Worm (Caenorhabditis elegans): ENCODE data around the gene ZC513.3.

The ZC513.3 gene

DNA sequence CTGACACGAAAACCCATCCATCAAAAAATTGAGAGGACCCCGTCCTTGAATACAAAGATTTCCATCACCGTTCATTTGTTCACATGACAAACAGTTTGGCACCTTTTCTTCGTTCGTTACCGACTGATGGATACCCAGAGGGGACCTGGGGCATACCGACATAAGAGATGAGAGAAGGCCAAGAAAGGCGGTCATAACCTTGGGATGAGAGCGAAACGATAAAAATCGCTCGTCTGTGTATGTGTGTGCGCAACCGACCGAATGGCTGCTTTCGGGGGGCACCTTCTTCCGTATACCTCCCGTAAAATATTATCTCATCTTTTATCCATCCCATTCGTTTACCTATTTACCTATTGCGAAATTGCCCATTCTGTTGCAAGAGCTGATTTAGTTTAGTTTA is 1.8 kb upstream of the ZC513.3 start:
- TF ChIP-seq W03F9.2 (tag; optimal IDR thresholded peaks at IDR 0.05) (no peak), dao-5 (tag; optimal IDR thresholded peaks at IDR 0.05) (no peak), him-1 (tag; optimal IDR thresholded peaks at IDR 0.05) (no peak)

DNA sequence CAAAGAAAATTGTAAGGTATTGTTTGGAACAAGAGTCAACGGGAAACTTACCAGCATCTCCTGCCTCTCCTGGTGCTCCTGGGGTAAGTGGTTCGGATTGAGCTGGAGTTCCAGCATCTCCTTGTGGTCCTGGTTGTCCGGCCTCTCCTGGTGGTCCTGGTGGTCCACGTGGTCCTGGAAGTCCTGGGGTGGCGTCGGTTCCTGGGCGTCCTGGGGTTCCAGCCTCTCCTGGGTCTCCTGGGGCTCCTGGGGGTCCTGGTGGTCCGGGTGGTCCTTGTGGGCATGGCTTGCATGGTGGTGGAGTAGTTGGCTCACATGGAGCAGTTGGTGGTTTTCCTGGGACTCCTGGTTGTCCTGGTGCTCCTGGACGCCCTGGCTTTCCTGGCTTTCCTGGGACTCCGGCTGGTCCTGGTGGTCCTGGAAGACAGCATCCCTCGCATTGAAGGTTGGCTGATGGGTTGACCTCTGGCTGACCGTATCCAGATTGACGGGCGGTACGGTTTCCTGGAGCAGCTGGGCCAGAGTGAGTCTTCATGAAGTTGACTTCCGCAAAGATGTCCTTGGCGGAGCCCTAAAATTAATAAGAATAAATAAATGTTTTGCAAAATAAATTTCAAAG is 3.4 kb downstream of the ZC513.3 start:
- TF ChIP-seq him-1 (tag; optimal IDR thresholded peaks at IDR 0.05) (no peak), W03F9.2 (tag; optimal IDR thresholded peaks at IDR 0.05) (no peak), dao-5 (tag; optimal IDR thresholded peaks at IDR 0.05) (no peak)

DNA sequence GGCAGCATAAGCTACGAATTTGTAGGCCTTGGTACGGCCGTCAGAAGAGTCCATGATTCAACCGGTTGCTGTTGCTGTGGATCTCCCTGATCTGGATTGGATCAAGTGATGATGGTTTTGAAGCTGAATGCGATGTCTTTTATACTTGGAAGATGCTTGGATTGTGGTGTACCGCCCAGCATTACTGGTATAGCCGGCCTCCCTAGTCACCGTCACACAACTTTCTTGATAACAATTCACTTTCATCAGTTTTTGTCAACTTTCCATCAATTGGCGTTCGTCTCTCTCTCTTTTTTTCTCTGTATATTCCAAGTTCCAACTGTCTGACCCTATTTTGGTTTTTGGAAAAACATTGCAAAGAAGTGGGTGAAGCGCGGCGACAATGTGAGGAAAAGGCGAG is 4.0 kb downstream of the ZC513.3 start, which contains the start of gene col-43:
TSS of gene col-43 (minus strand) at position 101 of the 400 bp plus-strand sequence.
- no peak for TF ChIP-seq him-1 (tag; optimal IDR thresholded peaks at IDR 0.05)
- TF ChIP-seq W03F9.2 (tag; optimal IDR thresholded peaks at IDR 0.05): no peak
- no peak for TF ChIP-seq dao-5 (tag; optimal IDR thresholded peaks at IDR 0.05)

DNA sequence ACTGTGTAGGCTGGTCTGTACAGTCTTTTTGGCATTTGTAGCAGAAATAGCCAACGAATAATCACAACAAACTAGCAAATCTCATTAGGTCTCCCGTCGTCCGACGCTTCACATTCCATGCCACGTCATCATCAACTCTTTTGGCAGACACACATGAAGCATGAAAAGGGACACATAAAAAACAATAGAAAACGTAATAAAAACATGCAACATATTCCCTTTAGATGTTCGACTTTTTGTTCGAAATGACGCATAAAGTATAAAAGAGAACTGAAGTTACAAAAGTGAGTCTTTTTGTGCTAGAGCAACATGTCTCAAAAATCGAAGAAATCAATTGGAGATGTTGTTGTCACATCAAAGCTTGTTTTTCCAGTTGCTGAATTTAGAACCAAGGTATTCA is 5.0 kb downstream of the ZC513.3 start, which contains the start of gene sth-1:
TSS of gene sth-1 (plus strand) at position 301 of the 400 bp plus-strand sequence.
- TF ChIP-seq dao-5 (tag; optimal IDR thresholded peaks at IDR 0.05) (no peak), W03F9.2 (tag; optimal IDR thresholded peaks at IDR 0.05) (no peak), him-1 (tag; optimal IDR thresholded peaks at IDR 0.05) (no peak)

DNA sequence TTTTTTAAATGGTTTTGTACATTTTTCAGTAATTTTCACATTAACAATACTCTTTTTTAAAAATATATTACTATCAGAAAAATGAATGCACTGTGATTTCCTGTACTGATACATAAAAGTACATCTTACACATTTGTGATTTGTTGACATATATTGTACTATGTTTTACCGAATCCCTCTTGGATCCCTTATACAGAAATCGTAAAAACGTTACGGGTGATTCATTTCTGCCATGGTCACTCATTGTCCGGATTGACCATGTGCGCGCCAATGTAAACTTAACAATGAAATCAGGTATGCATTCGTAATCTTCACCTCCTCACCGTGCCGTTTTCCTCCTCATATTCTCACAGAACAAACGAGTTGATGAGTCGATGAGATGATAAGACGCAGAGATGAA is 7.3 kb downstream of the ZC513.3 start, which contains the start of gene ZC513.2:
TSS of gene ZC513.2 (plus strand) at position 301 of the 400 bp plus-strand sequence.
- TF ChIP-seq W03F9.2 (tag; optimal IDR thresholded peaks at IDR 0.05): no peak
- no peak for TF ChIP-seq dao-5 (tag; optimal IDR thresholded peaks at IDR 0.05)
- TF ChIP-seq him-1 (tag; optimal IDR thresholded peaks at IDR 0.05): no peak

DNA sequence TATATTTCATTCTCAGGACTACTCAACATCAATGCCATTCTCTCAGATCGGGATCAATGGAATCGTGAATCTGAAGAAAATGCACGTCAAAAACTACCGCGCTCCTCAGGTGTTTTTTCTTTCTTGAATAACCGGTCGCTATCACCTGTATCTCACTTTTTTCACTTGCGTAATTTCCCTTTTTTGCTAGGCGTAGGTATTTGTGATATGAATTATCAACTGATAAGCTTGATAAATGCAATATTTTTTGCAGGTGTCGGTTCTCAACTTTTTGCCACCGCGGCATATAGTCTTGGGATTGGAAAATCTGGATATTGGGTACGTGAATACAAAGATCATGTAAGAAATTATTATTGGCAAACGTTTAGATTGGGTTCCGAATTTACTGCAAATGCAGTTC is 8.4 kb downstream of the ZC513.3 start:
- no peak for TF ChIP-seq him-1 (tag; optimal IDR thresholded peaks at IDR 0.05)
- TF ChIP-seq W03F9.2 (tag; optimal IDR thresholded peaks at IDR 0.05): no peak
- TF ChIP-seq dao-5 (tag; optimal IDR thresholded peaks at IDR 0.05): no peak

DNA sequence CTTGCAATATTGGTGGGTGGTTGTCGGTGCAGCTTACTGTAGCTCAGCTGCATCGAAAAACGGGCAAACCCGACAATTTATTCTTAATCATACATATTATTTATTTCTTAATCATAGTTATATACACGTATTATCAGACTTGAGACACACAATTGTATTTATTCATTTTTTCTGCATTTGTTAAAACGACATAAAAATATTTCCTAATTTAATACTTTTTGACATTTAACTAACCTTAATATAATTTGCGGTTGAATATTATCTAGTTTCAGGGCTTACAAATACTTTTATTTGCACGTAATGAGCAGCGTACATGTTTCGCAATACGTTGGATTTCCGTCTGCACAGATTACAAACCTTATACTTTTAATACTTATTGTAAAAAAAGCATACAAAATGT is 11.6 kb downstream of the ZC513.3 start, which contains the start of gene str-138:
TSS of gene str-138 (plus strand) at position 301 of the 400 bp plus-strand sequence.
- TF ChIP-seq him-1 (tag; optimal IDR thresholded peaks at IDR 0.05): no peak
- no peak for TF ChIP-seq dao-5 (tag; optimal IDR thresholded peaks at IDR 0.05)
- no peak for TF ChIP-seq W03F9.2 (tag; optimal IDR thresholded peaks at IDR 0.05)

DNA sequence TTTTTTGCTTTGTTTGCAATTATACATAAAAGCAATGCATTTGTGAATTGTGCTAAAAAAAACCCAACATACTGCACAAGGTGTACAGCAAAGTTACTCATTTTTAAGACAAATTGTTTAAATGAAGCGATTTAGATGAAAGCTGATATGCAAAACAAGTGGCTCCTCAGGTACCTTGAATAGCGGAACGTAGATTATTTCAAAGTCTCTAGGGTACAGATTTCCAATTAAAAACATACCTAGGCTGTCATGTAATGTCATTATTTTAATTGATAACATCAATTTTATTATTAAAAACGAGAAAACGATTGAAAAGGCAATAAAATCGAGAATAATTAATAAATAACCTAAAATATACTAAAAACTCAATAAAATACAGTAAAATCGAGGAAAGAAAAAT is 15.3 kb downstream of the ZC513.3 start, which contains the start of gene str-139:
TSS of gene str-139 (minus strand) at position 101 of the 400 bp plus-strand sequence.
- TF ChIP-seq dao-5 (tag; optimal IDR thresholded peaks at IDR 0.05): no peak

DNA sequence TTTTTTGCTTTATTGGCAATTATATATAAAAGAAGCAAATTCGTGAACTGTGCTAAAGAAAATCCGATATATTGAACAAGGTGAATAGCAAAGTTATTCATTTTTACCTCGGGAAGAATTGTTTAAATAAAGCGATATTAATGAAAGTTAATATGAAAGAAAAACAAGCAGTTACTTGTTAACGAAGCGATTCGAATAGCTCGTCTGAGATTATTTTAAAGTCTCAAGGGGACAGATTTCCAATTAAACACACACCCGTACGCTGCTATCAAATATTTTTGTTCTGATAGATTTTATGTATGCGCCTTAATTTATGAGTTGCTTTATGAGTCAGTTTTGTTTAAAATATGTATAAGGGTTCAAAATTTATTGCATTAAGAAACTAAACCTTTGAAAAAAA is 21.0 kb downstream of the ZC513.3 start, which contains the start of gene str-140:
TSS of gene str-140 (minus strand) at position 101 of the 400 bp plus-strand sequence.
- TF ChIP-seq dao-5 (tag; optimal IDR thresholded peaks at IDR 0.05): no peak
- TF ChIP-seq W03F9.2 (tag; optimal IDR thresholded peaks at IDR 0.05): no peak
- TF ChIP-seq him-1 (tag; optimal IDR thresholded peaks at IDR 0.05): no peak

DNA sequence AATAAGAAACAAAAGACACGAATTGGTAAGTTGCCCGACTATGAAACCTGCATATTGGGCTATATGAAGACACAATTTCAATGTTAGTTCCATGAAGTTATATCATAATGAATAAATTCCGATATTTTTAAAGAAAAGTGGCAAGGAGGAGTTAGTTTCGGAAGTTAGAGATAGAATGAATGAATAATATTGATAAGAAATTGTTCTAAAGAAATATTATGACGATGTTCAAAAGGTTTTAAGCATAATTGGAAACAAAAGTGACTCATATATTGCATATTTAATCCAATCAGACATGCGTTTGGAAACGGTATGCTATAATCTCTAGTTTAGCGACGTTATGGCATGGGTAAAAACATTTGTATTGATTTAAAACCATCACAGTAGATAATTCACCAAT is 22.8 kb downstream of the ZC513.3 start, which contains the start of gene str-143:
TSS of gene str-143 (minus strand) at position 101 of the 400 bp plus-strand sequence.
- no peak for TF ChIP-seq dao-5 (tag; optimal IDR thresholded peaks at IDR 0.05)
- no peak for TF ChIP-seq W03F9.2 (tag; optimal IDR thresholded peaks at IDR 0.05)
- TF ChIP-seq him-1 (tag; optimal IDR thresholded peaks at IDR 0.05): no peak

DNA sequence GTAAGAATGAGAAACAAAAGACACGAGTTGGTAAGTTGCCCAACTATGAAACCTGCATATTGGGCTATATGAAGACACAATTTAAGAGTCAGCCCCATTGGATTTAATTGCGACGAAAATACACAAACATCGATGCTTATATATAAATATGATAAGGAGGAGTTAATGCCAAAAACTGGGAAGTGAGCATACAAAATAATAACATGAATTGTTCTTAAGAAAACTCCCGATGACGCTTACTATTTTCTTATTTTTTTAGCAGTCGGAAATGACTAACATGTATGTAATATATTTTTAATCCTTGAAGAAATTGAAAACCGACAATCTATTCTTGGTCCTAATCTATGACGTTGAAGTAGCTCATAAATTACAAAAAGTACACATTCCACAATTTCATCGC is 25.2 kb downstream of the ZC513.3 start, which contains the start of gene str-144:
TSS of gene str-144 (minus strand) at position 101 of the 400 bp plus-strand sequence.
- TF ChIP-seq dao-5 (tag; optimal IDR thresholded peaks at IDR 0.05) (no peak), W03F9.2 (tag; optimal IDR thresholded peaks at IDR 0.05) (no peak), him-1 (tag; optimal IDR thresholded peaks at IDR 0.05) (no peak)

DNA sequence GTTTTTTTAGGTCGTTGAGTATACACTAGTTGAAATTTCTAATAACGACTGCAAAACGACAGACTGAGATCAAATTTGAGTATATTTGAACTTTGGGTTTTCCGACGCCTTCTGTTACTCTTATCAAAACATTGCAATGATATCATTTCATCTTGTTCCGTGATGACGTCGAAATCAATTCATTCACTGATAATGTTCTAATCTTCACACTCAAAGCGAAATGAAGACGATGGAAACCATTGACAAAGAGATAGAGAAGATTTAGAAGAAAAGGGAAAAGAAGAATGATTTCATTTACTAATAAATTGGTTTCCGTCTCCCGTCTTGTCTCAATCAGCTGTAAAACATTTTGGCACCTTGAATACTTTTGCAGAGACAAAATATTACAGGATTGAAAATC is 26.4 kb downstream of the ZC513.3 start:
- TF ChIP-seq W03F9.2 (tag; optimal IDR thresholded peaks at IDR 0.05) (no peak), dao-5 (tag; optimal IDR thresholded peaks at IDR 0.05) (no peak), him-1 (tag; optimal IDR thresholded peaks at IDR 0.05) (no peak)

DNA sequence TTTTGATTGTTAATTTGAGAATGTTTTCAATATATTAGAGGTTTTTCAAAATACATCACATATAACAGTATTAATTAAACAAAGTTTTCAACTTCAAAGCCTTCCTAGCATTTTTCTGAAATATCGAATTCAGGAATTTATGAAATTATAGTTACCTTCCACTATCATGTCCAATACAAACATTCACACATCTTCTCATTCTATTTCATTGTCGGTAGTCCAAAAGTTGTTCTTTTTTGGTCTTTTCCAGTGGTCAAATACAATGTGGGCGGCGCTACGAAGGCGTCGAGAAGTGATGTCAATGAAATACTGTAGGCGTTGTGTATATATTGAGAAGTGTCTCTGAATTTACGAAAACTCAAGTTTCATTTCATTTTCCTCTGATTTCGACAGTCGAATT is 28.9 kb downstream of the ZC513.3 start, which contains the start of gene catp-3:
TSS of gene catp-3 (plus strand) at position 301 of the 400 bp plus-strand sequence.
- no peak for TF ChIP-seq dao-5 (tag; optimal IDR thresholded peaks at IDR 0.05)
- TF ChIP-seq him-1 (tag; optimal IDR thresholded peaks at IDR 0.05): no peak
- no peak for TF ChIP-seq W03F9.2 (tag; optimal IDR thresholded peaks at IDR 0.05)

DNA sequence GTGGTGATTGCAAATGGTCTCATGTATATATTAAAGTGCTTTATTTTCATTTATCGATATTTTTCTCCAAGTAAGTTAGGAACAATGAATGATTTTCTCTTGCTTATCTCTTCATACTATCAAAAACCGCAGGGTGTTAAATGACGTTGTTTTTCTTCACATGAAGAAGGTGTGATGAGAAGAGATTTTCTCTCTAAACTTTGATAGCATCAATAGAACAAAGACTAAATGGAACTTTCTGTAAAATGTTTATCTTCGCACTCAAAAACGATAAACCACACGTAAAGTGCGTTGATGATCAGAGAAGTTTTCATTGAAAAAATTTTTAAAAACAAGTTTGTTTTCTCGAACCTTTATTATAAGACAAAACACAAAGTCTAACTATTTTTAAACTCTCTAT is 33.0 kb downstream of the ZC513.3 start:
- TF ChIP-seq him-1 (tag; optimal IDR thresholded peaks at IDR 0.05) (no peak), dao-5 (tag; optimal IDR thresholded peaks at IDR 0.05) (no peak), W03F9.2 (tag; optimal IDR thresholded peaks at IDR 0.05) (no peak)

Measured in whole organism, L4/young adult.